Worm (Caenorhabditis elegans): Measurements from ENCODE around the gene C27F2.10.
A peak's percentile ranks its signal among the peaks of the same experiment; 100 is the strongest.

Gene C27F2.10

DNA sequence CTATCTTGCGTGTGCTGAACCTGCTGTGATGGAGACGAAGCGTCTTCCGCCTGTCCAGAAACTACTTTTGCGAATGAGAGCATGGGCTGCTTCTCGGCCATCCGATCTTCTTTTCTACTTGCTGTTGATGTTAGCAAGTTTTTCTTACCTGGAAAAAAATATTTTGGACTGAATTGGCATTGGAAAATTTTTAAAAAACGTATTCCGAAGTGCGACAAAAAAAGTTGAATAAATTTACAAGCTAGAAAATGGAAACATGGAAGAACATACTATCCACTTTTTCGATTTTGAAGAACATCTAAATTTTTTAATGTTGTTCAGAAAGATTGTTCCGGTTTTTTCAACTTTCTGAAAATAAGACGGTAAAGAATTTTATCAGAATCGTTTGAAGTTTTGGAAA lies 30.9 kb upstream of the C27F2.10 start, which contains the start of gene larp-1:
TSS of gene larp-1 (minus strand) at position 101 of the 400 bp plus-strand sequence.
- no peak for TF ChIP-seq ceh-39 (tag; optimal IDR thresholded peaks at IDR 0.05)
- no peak for TF ChIP-seq unc-62 (GFP tag; optimal IDR thresholded peaks at IDR 0.05)
- no peak for TF ChIP-seq unc-120 (tag; optimal IDR thresholded peaks at IDR 0.05; ENCODE audit: poor library complexity, severe bottlenecking)
- no peak for TF ChIP-seq ces-1 (GFP tag; optimal IDR thresholded peaks at IDR 0.05)
- no peak for TF ChIP-seq zip-8 (tag; optimal IDR thresholded peaks at IDR 0.05)
- no peak for TF ChIP-seq mab-5 (tag; optimal IDR thresholded peaks at IDR 0.05)
- TF ChIP-seq mls-2 (tag; optimal IDR thresholded peaks at IDR 0.05), result no peak
- TF ChIP-seq nhr-237 (tag; optimal IDR thresholded peaks at IDR 0.05), result no peak
- TF ChIP-seq blmp-1 (tag; optimal IDR thresholded peaks at IDR 0.05), result no peak
- TF ChIP-seq unc-39 (tag; optimal IDR thresholded peaks at IDR 0.05), result no peak
- no peak for TF ChIP-seq nhr-2 (tag; optimal IDR thresholded peaks at IDR 0.05)
- no peak for TF ChIP-seq ceh-83 (GFP tag; optimal IDR thresholded peaks at IDR 0.05)
- TF ChIP-seq lin-32 (GFP tag; optimal IDR thresholded peaks at IDR 0.05), result no peak
- TF ChIP-seq snpc-4 (tag; optimal IDR thresholded peaks at IDR 0.05), result no peak
- TF ChIP-seq elt-3 (tag; optimal IDR thresholded peaks at IDR 0.05), result no peak
- no peak for TF ChIP-seq ham-2 (GFP tag; optimal IDR thresholded peaks at IDR 0.05)

DNA sequence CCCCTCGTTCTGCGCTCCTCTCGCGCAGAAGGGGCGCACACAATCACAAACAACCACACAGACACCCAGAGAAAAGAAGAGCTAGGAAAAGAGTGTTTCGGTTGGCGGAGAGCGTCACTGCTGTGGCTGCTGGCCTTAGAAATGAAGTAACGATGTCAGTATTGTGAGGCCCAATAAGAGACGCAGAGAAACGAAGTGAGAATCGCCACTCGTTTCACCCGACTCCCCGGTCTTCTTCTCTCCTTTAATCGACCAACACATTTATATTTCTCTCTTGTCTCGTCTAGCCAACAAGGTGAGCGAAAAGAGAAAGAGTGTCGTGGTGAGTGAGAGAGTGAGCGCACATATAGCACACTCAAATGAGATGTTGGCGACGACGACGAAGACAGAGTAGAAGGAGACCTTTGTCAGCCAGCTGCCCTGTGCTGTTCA lies 27.2 kb upstream of the C27F2.10 start:
- TF ChIP-seq nhr-2 (tag; optimal IDR thresholded peaks at IDR 0.05) (peak; percentile 61), sem-2 (GFP tag; optimal IDR thresholded peaks at IDR 0.05) (no peak), lin-32 (GFP tag; optimal IDR thresholded peaks at IDR 0.05) (no peak), elt-1 (tag; optimal IDR thresholded peaks at IDR 0.05; ENCODE audit: borderline replicate concordance, insufficient read depth) (no peak), bed-3 (GFP tag; optimal IDR thresholded peaks at IDR 0.05) (no peak), mls-2 (tag; optimal IDR thresholded peaks at IDR 0.05) (peak; percentile 84), lsy-2 (tag; optimal IDR thresholded peaks at IDR 0.05) (peak; percentile 69), ham-2 (GFP tag; optimal IDR thresholded peaks at IDR 0.05) (peak; percentile 88), nhr-28 (tag; optimal IDR thresholded peaks at IDR 0.05) (no peak), flh-1 (GFP tag; optimal IDR thresholded peaks at IDR 0.05) (no peak), cnd-1 (tag; optimal IDR thresholded peaks at IDR 0.05) (peak; percentile 68), zip-8 (tag; optimal IDR thresholded peaks at IDR 0.05) (peak; percentile 2), nhr-237 (tag; optimal IDR thresholded peaks at IDR 0.05) (peak; percentile 63), hlh-1 (tag; optimal IDR thresholded peaks at IDR 0.05) (peak; percentile 74), unc-120 (tag; optimal IDR thresholded peaks at IDR 0.05; ENCODE audit: poor library complexity, severe bottlenecking) (peak; percentile 97), unc-62 (GFP tag; optimal IDR thresholded peaks at IDR 0.05) (peak; percentile 94), nhr-76 (tag; optimal IDR thresholded peaks at IDR 0.05) (no peak), drap-1 (GFP tag; optimal IDR thresholded peaks at IDR 0.05) (peak; percentile 77), snpc-4 (tag; optimal IDR thresholded peaks at IDR 0.05) (no peak), mep-1 (tag; optimal IDR thresholded peaks at IDR 0.05) (peak; percentile 89), unc-39 (tag; optimal IDR thresholded peaks at IDR 0.05) (no peak), M03D4.4 (tag; optimal IDR thresholded peaks at IDR 0.05) (peak; percentile 67), mab-5 (tag; optimal IDR thresholded peaks at IDR 0.05) (no peak), elt-3 (tag; optimal IDR thresholded peaks at IDR 0.05) (no peak), tbx-8 (GFP tag; optimal IDR thresholded peaks at IDR 0.05) (peak; percentile 7), ceh-43 (GFP tag; optimal IDR thresholded peaks at IDR 0.05) (peak; percentile 3), ceh-39 (tag; optimal IDR thresholded peaks at IDR 0.05) (peak; percentile 72), ceh-83 (GFP tag; optimal IDR thresholded peaks at IDR 0.05) (no peak), nhr-12 (tag; optimal IDR thresholded peaks at IDR 0.05) (no peak), pha-4 (tag; optimal IDR thresholded peaks at IDR 0.05) (peak; percentile 47), ztf-11 (tag; optimal IDR thresholded peaks at IDR 0.05) (peak; percentile 78), sptf-1 (tag; optimal IDR thresholded peaks at IDR 0.05) (peak; percentile 52), lin-13 (tag; optimal IDR thresholded peaks at IDR 0.05) (peak; percentile 16), blmp-1 (tag; optimal IDR thresholded peaks at IDR 0.05) (peak; percentile 26), ces-1 (GFP tag; optimal IDR thresholded peaks at IDR 0.05) (peak; percentile 97)

DNA sequence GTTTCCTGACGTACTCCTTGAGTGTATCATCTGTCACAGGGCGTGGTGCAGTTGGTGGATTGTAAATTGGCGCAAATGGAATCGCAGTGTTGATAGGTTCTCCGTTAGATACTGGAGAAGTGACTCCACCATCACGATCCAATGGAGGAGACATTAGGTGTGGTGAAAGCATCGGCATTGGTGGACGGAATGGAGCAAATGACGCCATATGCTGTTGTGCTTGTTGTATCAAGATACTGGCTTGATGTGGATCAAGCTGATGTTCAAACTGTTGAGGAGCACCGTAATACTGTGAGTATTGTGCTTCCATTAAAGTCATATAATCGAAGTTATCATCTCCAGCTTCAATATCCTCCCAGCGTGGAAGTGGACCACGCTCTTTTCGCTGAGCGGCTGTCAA lies 25.8 kb upstream of the C27F2.10 start:
- TF ChIP-seq lin-13 (tag; optimal IDR thresholded peaks at IDR 0.05) (no peak), nhr-2 (tag; optimal IDR thresholded peaks at IDR 0.05) (no peak), sem-2 (GFP tag; optimal IDR thresholded peaks at IDR 0.05) (no peak), bed-3 (GFP tag; optimal IDR thresholded peaks at IDR 0.05) (no peak), ham-2 (GFP tag; optimal IDR thresholded peaks at IDR 0.05) (no peak), elt-3 (tag; optimal IDR thresholded peaks at IDR 0.05) (no peak), blmp-1 (tag; optimal IDR thresholded peaks at IDR 0.05) (no peak), pha-4 (tag; optimal IDR thresholded peaks at IDR 0.05) (no peak), cnd-1 (tag; optimal IDR thresholded peaks at IDR 0.05) (no peak), sptf-1 (tag; optimal IDR thresholded peaks at IDR 0.05) (no peak), lin-32 (GFP tag; optimal IDR thresholded peaks at IDR 0.05) (no peak), unc-39 (tag; optimal IDR thresholded peaks at IDR 0.05) (no peak), tbx-8 (GFP tag; optimal IDR thresholded peaks at IDR 0.05) (no peak), nhr-237 (tag; optimal IDR thresholded peaks at IDR 0.05) (no peak), snpc-4 (tag; optimal IDR thresholded peaks at IDR 0.05) (no peak)

Data from whole organism, mixed stage, embryonic.